Fruit fly (Drosophila melanogaster): ENCODE results near the gene CG31041.

- TF ChIP-seq foxo (GFP tag; optimal IDR thresholded peaks at IDR 0.05): peak; percentile 28 to 99
- TF ChIP-seq h (GFP tag; optimal IDR thresholded peaks at IDR 0.05): peak; percentile 97
- no peak for TF ChIP-seq lola (GFP tag; optimal IDR thresholded peaks at IDR 0.05)
- peak; percentile 95 for TF ChIP-seq psq (GFP tag; optimal IDR thresholded peaks at IDR 0.05)
- TF ChIP-seq sage (GFP tag; optimal IDR thresholded peaks at IDR 0.05): peak; percentile 94
- no peak for TF ChIP-seq Vsx2 (GFP tag; optimal IDR thresholded peaks at IDR 0.05; ENCODE audit: partially characterized antibody)
These were observed 27.9 kb upstream of the CG31041 start, which contains the start of gene CG1907 for dm6 chr3R:29618515-29619157.

Data from whole organism, wandering third instar larva.